Fruit fly (Drosophila melanogaster): ENCODE results near the gene Usp32.

Usp32 gene

DNA sequence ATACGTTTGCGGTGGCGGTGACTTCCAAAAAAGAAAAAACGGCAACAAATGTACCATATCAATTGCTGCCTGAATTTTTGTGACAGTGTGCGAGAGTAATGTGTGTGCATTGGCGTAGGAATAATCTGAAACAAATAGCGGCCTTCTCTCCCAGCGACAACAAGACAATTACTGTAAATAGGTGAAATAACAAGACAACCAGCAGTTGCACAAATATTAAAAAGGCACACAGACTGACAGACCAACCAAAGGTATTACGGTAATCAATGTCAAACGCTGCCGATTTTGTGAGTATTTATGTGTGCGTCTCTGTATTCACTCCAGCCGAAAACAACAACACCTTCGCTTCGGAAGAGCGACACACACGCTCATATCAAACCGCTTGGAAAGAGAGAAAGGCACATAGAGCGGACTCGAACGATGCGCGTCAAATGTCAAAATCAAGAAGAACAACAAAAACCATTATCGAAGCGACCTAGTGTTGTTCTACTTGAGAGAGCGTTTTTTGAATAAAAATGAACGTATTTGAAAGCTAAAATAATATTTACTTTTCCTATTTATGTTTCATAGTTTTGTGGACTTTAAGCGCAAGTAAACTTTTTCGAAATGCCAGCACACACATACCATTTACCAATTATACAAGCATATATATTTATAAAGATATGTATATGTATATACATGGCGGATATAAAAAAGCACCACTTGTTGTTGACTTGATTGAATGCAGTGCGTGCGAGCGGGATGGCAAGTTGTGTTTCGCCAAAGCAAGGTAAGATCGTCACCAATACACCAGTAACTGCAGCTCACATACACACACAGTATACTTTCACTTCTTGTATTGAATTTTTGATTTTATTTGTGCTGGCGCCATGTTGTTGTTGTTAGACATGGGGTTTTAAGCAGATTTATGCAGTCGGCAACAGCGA is 36.1 kb downstream of the Usp32 start (continued):
- TF ChIP-seq HmgZ (tag; optimal IDR thresholded peaks at IDR 0.05) (peak; percentile 58), corto (GFP tag; optimal IDR thresholded peaks at IDR 0.05) (no peak), crc (GFP tag; optimal IDR thresholded peaks at IDR 0.05) (no peak), CTCF (GFP tag; optimal IDR thresholded peaks at IDR 0.05) (peak; percentile 16), schlank (tag; optimal IDR thresholded peaks at IDR 0.05) (peak; percentile 79), HLHmδ (GFP tag; optimal IDR thresholded peaks at IDR 0.05) (peak; percentile 66), bab2 (GFP tag; optimal IDR thresholded peaks at IDR 0.05) (peak; percentile 78), CG6813 (GFP tag; optimal IDR thresholded peaks at IDR 0.05) (peak; percentile 85), Sry-δ (GFP tag; optimal IDR thresholded peaks at IDR 0.05) (peak; percentile 23), vfl (GFP tag; optimal IDR thresholded peaks at IDR 0.05) (no peak), H2.0 (GFP tag; IDR thresholded peaks at IDR 0.05) (peak; percentile 22; the same call in 1 of the 2 replicates), CG1233 (GFP tag; optimal IDR thresholded peaks at IDR 0.05) (peak; percentile 68), insv (GFP tag; optimal IDR thresholded peaks at IDR 0.05) (peak in 1 of 2 experiments; percentile 43), HLH54F (GFP tag; optimal IDR thresholded peaks at IDR 0.05) (peak; percentile 0), Deaf1 (tag; optimal IDR thresholded peaks at IDR 0.05) (no peak), pfk (GFP tag; optimal IDR thresholded peaks at IDR 0.05) (peak; percentile 57), Ets65A (GFP tag) (no peak), CG1603 (tag; optimal IDR thresholded peaks at IDR 0.05) (peak; percentile 81), CG12071 (GFP tag; optimal IDR thresholded peaks at IDR 0.05) (peak; percentile 90), Elba2 (GFP tag; optimal IDR thresholded peaks at IDR 0.05) (no peak), CG6654 (GFP tag; optimal IDR thresholded peaks at IDR 0.05) (no peak), CG4820 (GFP tag; optimal IDR thresholded peaks at IDR 0.05) (peak; percentile 26), Bgb (GFP tag; IDR thresholded peaks at IDR 0.05; ENCODE audit: partially characterized antibody) (no peak), CG1024 (GFP tag; IDR thresholded peaks at IDR 0.05) (peak; percentile 72; the same call in 1 of the 2 replicates), CG6854 (GFP tag; optimal IDR thresholded peaks at IDR 0.05) (peak; percentile 34), Rx (GFP tag; IDR thresholded peaks at IDR 0.05) (no peak), CG15011 (GFP tag; optimal IDR thresholded peaks at IDR 0.05) (no peak), Atf6 (GFP tag; IDR thresholded peaks at IDR 0.05) (peak; percentile 67), CG7271 (tag; optimal IDR thresholded peaks at IDR 0.05) (peak; percentile 4), Hr3 (GFP tag; optimal IDR thresholded peaks at IDR 0.05) (no peak), CG4707 (GFP tag; optimal IDR thresholded peaks at IDR 0.05) (peak; percentile 67), Hmr (GFP tag; optimal IDR thresholded peaks at IDR 0.05) (peak; percentile 86), phol (tag; optimal IDR thresholded peaks at IDR 0.05) (no peak), chn (GFP tag; optimal IDR thresholded peaks at IDR 0.05) (peak; percentile 31), CG1529 (GFP tag; optimal IDR thresholded peaks at IDR 0.05) (peak; percentile 78), row (GFP tag; IDR thresholded peaks at IDR 0.05) (no peak), TFAM (GFP tag; optimal IDR thresholded peaks at IDR 0.05) (peak; percentile 14), CG3065 (GFP tag; optimal IDR thresholded peaks at IDR 0.05) (peak; percentile 31), CG5245 (GFP tag; optimal IDR thresholded peaks at IDR 0.05) (peak; percentile 57), Hey (tag; optimal IDR thresholded peaks at IDR 0.05) (peak; percentile 25), Hr39 (optimal IDR thresholded peaks at IDR 0.05) (no peak), z (GFP tag; IDR thresholded peaks at IDR 0.05) (peak; percentile 52; the same call in 1 of the 3 replicates), Oli (tag; optimal IDR thresholded peaks at IDR 0.05) (peak; percentile 18), Vsx1 (GFP tag; optimal IDR thresholded peaks at IDR 0.05) (peak; percentile 86), Xbp1 (GFP tag; optimal IDR thresholded peaks at IDR 0.05) (no peak), CG30431 (GFP tag; optimal IDR thresholded peaks at IDR 0.05) (no peak), CG2889 (GFP tag; IDR thresholded peaks at IDR 0.05) (no peak), org-1 (GFP tag; optimal IDR thresholded peaks at IDR 0.05) (peak; percentile 76), CG18619 (GFP tag; optimal IDR thresholded peaks at IDR 0.05) (peak; percentile 58), HLH3B (GFP tag; IDR thresholded peaks at IDR 0.05) (peak; percentile 69; the same call in 1 of the 2 replicates)

Measured in whole organism, embryonic.